Worm (Caenorhabditis elegans): ENCODE results near the gene Y73B6BL.12.

DNA sequence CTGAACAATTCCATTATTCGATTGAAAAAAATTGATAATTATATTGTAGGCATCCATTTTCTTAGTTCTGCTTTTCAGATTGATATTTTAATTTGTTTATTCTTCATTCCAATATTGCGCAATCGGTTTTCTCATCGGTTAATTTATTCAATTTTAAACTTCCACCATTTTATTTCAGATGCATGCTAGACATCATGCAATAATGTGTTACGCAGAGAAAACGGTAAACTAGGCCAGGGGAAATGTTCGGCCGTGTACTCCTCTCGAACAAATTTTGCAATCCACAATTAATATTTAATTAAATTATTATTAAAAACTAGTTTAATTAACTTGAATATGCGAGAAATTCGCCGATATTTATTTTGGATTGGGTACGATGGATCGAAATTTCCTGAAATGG lies 4.4 kb upstream of the Y73B6BL.12 start, which contains the start of gene Y73B6BL.29:
- TF ChIP-seq aha-1 (tag) (peak; percentile 85), mep-1 (tag; optimal IDR thresholded peaks at IDR 0.05) (peak; percentile 88), ama-1 (optimal IDR thresholded peaks at IDR 0.05) (no peak), lin-1 (GFP tag; IDR thresholded peaks at IDR 0.05) (peak; percentile 29; the same call in 1 of the 2 replicates), lsy-2 (tag; optimal IDR thresholded peaks at IDR 0.05) (peak; percentile 68 to 96), ceh-82 (tag; optimal IDR thresholded peaks at IDR 0.05) (no peak), ZK546.5 (tag; optimal IDR thresholded peaks at IDR 0.05) (peak; percentile 43 to 51)
